Worm (Caenorhabditis elegans): ENCODE measurements around the gene fbxa-27.
A peak's percentile ranks its signal among the peaks of the same experiment; 100 is the strongest.
"Not testable (repeated sequence)": the region's sequence is repeated elsewhere in the genome, so short reads cannot be mapped to it uniquely, and the experiment has no call there.

The fbxa-27 gene

ce11 chrIII:1374355-1374807, 31.6 kb downstream of the fbxa-27 start, which contains the start of gene Y82E9BR.20:
TSS of gene Y82E9BR.20 (plus strand) at chrIII:1374405.
- TF ChIP-seq mab-9 (GFP tag; IDR thresholded peaks at IDR 0.05) = no peak
- no peak for TF ChIP-seq efl-1 (optimal IDR thresholded peaks at IDR 0.05)
- TF ChIP-seq efl-1 (GFP tag; optimal IDR thresholded peaks at IDR 0.05 in 1 of 2) = peak in 1 of 2 experiments; percentile 13

- TF ChIP-seq pqm-1 (tag; optimal IDR thresholded peaks at IDR 0.05); lin-35 (GFP tag; optimal IDR thresholded peaks at IDR 0.05); C34B4.2 (tag; optimal IDR thresholded peaks at IDR 0.05): not testable (repeated sequence)
Observed at ce11 chrIII:1375491-1375890, 32.7 kb downstream of the fbxa-27 start, which contains the start of gene Y82E9BR.10. TSS of gene Y82E9BR.10 (minus strand) at chrIII:1375591.

- not testable (repeated sequence) for TF ChIP-seq nhr-90 (tag; optimal IDR thresholded peaks at IDR 0.05; ENCODE audit: poor library complexity); C16A3.4 (tag; optimal IDR thresholded peaks at IDR 0.05); zag-1 (tag; optimal IDR thresholded peaks at IDR 0.05)
Observed at ce11 chrIII:1377903-1378302, 35.1 kb downstream of the fbxa-27 start, which contains the start of gene pals-40. TSS of gene pals-40 (minus strand) at chrIII:1378003.

ce11 chrIII:1380535-1381274, 37.9 kb downstream of the fbxa-27 start, which contains the start of the genes pals-21 and Y82E9BR.6:
TSS of gene pals-21 (minus strand) at chrIII:1380635.
TSS of gene Y82E9BR.6 (plus strand) at chrIII:1381224.
- TF ChIP-seq efl-1 (optimal IDR thresholded peaks at IDR 0.05) = no peak
- TF ChIP-seq efl-1 (GFP tag; optimal IDR thresholded peaks at IDR 0.05 in 1 of 2) = peak in 1 of 2 experiments; percentile 52
- no peak for TF ChIP-seq nhr-71 (tag; optimal IDR thresholded peaks at IDR 0.05)

ce11 chrIII:1383483-1383882, 40.7 kb downstream of the fbxa-27 start:
- TF ChIP-seq fos-1 (tag; optimal IDR thresholded peaks at IDR 0.05) (no peak), lin-39 (tag; optimal IDR thresholded peaks at IDR 0.05) (no peak), ceh-8 (GFP tag; optimal IDR thresholded peaks at IDR 0.05) (no peak), lin-14 (GFP tag; optimal IDR thresholded peaks at IDR 0.05) (no peak), nhr-85 (tag) (no peak)

- TF ChIP-seq grh-1 (GFP tag; IDR thresholded peaks at IDR 0.05) = no peak
- TF ChIP-seq elt-2 (tag; optimal IDR thresholded peaks at IDR 0.05) = peak; percentile 70
- peak; percentile 17 for TF ChIP-seq tlp-1 (tag; optimal IDR thresholded peaks at IDR 0.05)
Observed at ce11 chrIII:1384092-1384491, 41.3 kb downstream of the fbxa-27 start, which contains the start of the genes fbxa-138 and Y82E9BR.5. TSS of gene fbxa-138 (minus strand) at chrIII:1384252. TSS of gene Y82E9BR.5 (plus strand) at chrIII:1384370.

ce11 chrIII:1384694-1385093, 41.9 kb downstream of the fbxa-27 start:
- TF ChIP-seq fkh-4 (tag; optimal IDR thresholded peaks at IDR 0.05; ENCODE audit: borderline replicate concordance) (no peak), nhr-19 (GFP tag; conservative IDR thresholded peaks at IDR 0.05) (no peak), nhr-47 (tag; optimal IDR thresholded peaks at IDR 0.05) (no peak), unc-130 (tag; optimal IDR thresholded peaks at IDR 0.05) (no peak), ceh-63 (GFP tag; optimal IDR thresholded peaks at IDR 0.05) (no peak), mef-2 (tag; optimal IDR thresholded peaks at IDR 0.05) (no peak), fkh-10 (GFP tag; optimal IDR thresholded peaks at IDR 0.05) (no peak), hlh-17 (GFP tag; optimal IDR thresholded peaks at IDR 0.05; ENCODE audit: borderline replicate concordance) (no peak), snpc-4 (tag; optimal IDR thresholded peaks at IDR 0.05) (no peak), nhr-77 (tag; optimal IDR thresholded peaks at IDR 0.05) (no peak), pqm-1 (tag; optimal IDR thresholded peaks at IDR 0.05) (no peak), tlp-1 (tag; optimal IDR thresholded peaks at IDR 0.05) (no peak), Y116A8C.19 (tag; optimal IDR thresholded peaks at IDR 0.05; ENCODE audit: borderline replicate concordance) (no peak)

Data from whole organism, L1 larva.